Fruit fly (Drosophila melanogaster) Kc167 (cell line): ENCODE measurements around the gene CG4615.

ENCODE experiments used
- Myc ChIP-seq: fragments of >200 bp; optimal IDR thresholded peaks from 2 replicates; lab custom pipeline; 2017; ENCODE audit warnings: missing external identifiers
- Sin3A ChIP-seq: fragments of >200 bp; optimal IDR thresholded peaks from 2 replicates; lab custom pipeline; 2018; ENCODE audit warnings: missing external identifiers
- h ChIP-seq: fragments of >200 bp; optimal IDR thresholded peaks from 3 replicates; lab custom pipeline; 2018; ENCODE audit warnings: missing external identifiers
- insv ChIP-seq: fragments of >200 bp; optimal IDR thresholded peaks from 3 replicates; lab custom pipeline; 2018; ENCODE audit warnings: missing external identifiers
- psq ChIP-seq: fragments of >200 bp; optimal IDR thresholded peaks from 2 replicates; lab custom pipeline; 2017; ENCODE audit warnings: missing external identifiers
- ttk ChIP-seq: sonication (Bioruptor generic); optimal IDR thresholded peaks from 2 replicates; lab custom pipeline; 2017; ENCODE audit warnings: missing external identifiers

DNA sequence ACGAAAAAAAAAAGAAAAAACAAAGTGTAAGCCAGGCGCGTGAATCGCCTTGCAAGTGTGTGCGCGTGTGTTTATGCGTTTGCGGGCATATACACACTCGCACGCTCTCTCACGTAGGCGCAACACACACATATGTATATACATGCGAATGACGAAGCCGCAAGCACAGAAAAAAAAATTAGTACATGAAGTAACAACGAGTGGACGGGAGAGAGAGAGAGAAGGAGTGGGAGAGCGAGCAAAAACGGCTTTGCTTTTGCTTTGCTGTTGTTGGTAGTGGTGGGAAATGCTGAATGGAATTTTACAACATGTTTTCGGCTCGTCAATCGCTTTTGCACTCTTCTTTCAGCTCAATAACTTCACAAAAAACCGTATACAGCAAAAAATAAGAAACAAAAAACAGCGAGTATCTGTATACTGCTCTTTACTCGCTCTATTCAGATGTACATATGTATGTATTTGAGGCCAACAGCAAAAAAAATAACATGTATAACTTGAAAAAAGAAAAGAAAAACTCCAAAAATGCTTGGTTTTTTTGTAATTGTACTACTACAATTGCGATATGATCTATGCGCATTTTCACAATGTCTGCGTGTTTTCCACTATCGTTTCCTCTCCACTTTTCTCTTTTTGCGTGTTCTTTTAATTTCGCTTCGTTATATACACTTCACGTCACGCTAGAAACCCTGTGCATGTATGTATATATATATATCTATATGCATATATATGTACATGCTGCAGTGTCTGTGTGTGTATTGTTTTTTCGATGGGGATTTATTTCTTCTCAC, 4.8 kb downstream of the CG4615 start:
- TF ChIP-seq psq = no peak
- no peak for TF ChIP-seq ttk (lab: Kevin White, UChicago)
- TF ChIP-seq insv (lab: Kevin White, UChicago) = no peak
- no peak for TF ChIP-seq Sin3A
- TF ChIP-seq h = no peak
- no peak for TF ChIP-seq Myc (lab: Kevin White, UChicago)
